Fruit fly (Drosophila melanogaster): Measurements from ENCODE around the gene Zw.

Gene Zw

DNA sequence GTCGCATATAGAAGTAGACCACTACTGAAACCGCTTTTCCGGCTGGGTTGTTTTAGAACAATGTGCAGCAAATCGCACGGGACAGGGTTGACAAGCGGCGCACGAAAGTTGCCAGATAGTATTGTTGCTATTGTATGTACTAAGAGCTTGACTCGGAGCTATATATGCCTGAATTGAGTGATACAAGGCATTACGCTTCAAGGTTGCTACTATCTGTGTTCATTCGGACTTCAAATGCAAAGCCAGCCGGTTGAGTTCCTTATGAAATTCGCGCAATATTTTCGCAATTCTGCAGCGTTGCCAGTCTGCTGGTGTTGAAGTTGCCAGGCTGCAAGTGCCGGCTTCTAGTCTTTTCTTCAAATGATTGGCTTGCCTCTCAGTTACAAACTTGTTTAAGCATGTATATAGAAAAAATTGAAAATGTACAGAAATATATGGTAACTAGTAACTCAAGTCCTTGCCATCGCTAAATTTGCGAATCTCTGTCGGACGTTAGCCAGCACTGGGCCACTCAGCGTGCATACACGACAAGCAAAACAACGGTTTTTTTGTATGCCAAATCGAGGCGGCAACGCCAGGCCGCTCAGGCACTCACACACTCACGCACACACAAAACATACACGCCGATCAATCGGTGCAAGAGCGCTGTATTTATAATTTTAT lies 15.2 kb upstream of the Zw start, which contains the start of the genes Ranbp21 and Elys (continued):
- TF ChIP-seq CG8632 (GFP tag; optimal IDR thresholded peaks at IDR 0.05) (no peak), Gug (GFP tag; IDR thresholded peaks at IDR 0.05) (0 out of 2 replicates have a peak, but pooled peaks have one; percentile 32), Hr4 (GFP tag; optimal IDR thresholded peaks at IDR 0.05) (no peak), Ets21C (GFP tag; optimal IDR thresholded peaks at IDR 0.05) (peak; percentile 56), CG15336 (GFP tag; IDR thresholded peaks at IDR 0.05) (no peak)

DNA sequence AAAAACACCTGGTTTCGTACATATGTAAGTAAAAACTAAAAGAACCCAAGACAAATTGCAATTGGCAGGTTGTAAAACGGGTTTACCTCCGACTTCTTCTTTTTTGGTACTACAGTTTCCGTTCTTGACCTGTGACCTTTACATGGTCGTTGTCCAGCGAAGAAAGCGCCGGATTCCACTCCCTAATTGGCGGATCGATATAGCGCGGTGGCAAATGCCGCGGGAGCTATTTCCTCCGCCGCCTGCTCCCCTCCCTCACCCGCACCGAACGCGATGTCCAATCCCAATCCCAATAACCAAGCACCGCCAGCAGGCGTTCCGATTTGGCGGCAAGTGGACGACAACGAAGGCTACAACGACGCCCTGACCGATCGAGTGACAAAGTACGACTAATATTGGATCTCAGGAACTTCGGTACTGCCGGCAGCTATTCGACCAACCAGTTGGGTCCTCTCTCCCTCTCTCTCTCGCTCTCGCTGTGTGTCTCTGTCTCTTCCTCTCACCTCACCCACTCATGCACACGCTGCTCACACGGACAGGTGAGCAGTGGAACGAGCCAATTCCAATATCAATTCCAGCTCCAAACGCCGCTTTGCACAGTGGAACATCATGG lies 4.4 kb upstream of the Zw start:
- TF ChIP-seq CG8119 (GFP tag; IDR thresholded peaks at IDR 0.05) (no peak), Lpt (GFP tag; optimal IDR thresholded peaks at IDR 0.05) (peak; percentile 20), CG6808 (GFP tag; optimal IDR thresholded peaks at IDR 0.05) (no peak), CG7368 (GFP tag; optimal IDR thresholded peaks at IDR 0.05) (peak; percentile 11), dsx (GFP tag; optimal IDR thresholded peaks at IDR 0.05; ENCODE audit: poor library complexity, severe bottlenecking) (peak; percentile 66), CG3032 (tag; optimal IDR thresholded peaks at IDR 0.05) (no peak), Sox102F (GFP tag; optimal IDR thresholded peaks at IDR 0.05) (no peak), CG6792 (GFP tag; optimal IDR thresholded peaks at IDR 0.05) (no peak), Met (GFP tag; optimal IDR thresholded peaks at IDR 0.05) (no peak), acj6 (GFP tag; optimal IDR thresholded peaks at IDR 0.05) (no peak), eg (GFP tag; IDR thresholded peaks at IDR 0.05) (peak; percentile 53; the same call in 1 of the 3 replicates), Smox (GFP tag; optimal IDR thresholded peaks at IDR 0.05) (no peak), CG6163 (GFP tag; IDR thresholded peaks at IDR 0.05) (peak; percentile 60; the same call in 1 of the 3 replicates), OdsH (GFP tag; optimal IDR thresholded peaks at IDR 0.05) (no peak), CG6854 (GFP tag; optimal IDR thresholded peaks at IDR 0.05) (peak; percentile 48), net (GFP tag; optimal IDR thresholded peaks at IDR 0.05) (no peak), CG15336 (GFP tag; IDR thresholded peaks at IDR 0.05) (peak; percentile 37; the same call in 1 of the 2 replicates), Sox15 (GFP tag; optimal IDR thresholded peaks at IDR 0.05) (no peak)

DNA sequence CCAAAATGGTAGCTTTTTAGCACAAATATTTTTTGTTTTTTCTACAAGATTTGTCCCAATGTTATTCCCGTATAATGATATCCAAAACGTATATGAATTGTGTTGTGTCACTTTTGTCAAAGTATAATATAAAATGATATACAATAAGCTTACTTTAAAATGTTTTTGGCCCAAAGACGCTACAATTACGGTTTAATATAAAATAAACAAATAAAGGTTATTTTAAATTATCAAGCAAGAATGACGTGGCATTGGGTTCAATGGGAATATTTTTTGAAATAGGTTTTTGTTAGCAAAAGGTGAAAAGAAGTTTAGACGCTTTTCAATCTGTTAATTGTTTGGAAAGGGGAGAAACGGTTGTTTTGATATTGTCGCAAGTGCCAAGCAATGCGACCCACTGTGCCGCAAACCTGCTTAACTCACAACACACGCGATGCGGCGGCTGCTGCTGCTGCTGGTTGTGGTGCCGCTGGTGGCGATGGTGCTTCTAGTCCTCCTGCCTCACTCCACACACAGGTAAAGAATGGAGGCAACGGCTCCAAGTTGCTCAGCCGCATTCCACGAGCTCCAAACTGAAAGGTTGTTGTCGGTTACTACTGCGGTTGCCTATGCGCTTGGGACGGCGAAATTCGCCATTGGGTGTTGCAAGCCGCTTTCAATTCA lies 3.7 kb upstream of the Zw start:
- TF ChIP-seq pdm3 (GFP tag; optimal IDR thresholded peaks at IDR 0.05) (peak; percentile 55), CG32006 (GFP tag; optimal IDR thresholded peaks at IDR 0.05) (peak; percentile 78), CG6792 (GFP tag; optimal IDR thresholded peaks at IDR 0.05) (peak; percentile 50), CG8119 (GFP tag; IDR thresholded peaks at IDR 0.05) (no peak), Eip78C (GFP tag) (peak; percentile 91), Gug (GFP tag; IDR thresholded peaks at IDR 0.05) (no peak), Hr39 (GFP tag; optimal IDR thresholded peaks at IDR 0.05) (peak; percentile 49), Lpt (GFP tag; optimal IDR thresholded peaks at IDR 0.05) (no peak), CG34406 (GFP tag; optimal IDR thresholded peaks at IDR 0.05) (peak; percentile 44), CG6808 (GFP tag; optimal IDR thresholded peaks at IDR 0.05) (peak; percentile 69), CG31627 (GFP tag; optimal IDR thresholded peaks at IDR 0.05) (peak; percentile 7), Ets21C (GFP tag; optimal IDR thresholded peaks at IDR 0.05) (no peak), acj6 (GFP tag; optimal IDR thresholded peaks at IDR 0.05) (no peak), salr (GFP tag; optimal IDR thresholded peaks at IDR 0.05) (peak in 1 of 2 experiments; percentile 16), topi (GFP tag; optimal IDR thresholded peaks at IDR 0.05) (peak; percentile 63), CG10631 (GFP tag; optimal IDR thresholded peaks at IDR 0.05) (peak; percentile 40), Blimp-1 (GFP tag; optimal IDR thresholded peaks at IDR 0.05) (peak; percentile 12), Smox (GFP tag; optimal IDR thresholded peaks at IDR 0.05) (peak; percentile 71), CG9139 (GFP tag; optimal IDR thresholded peaks at IDR 0.05) (peak; percentile 4), ss (GFP tag; optimal IDR thresholded peaks at IDR 0.05) (peak; percentile 56 to 57), Ets96B (tag; optimal IDR thresholded peaks at IDR 0.05) (peak; percentile 46), CG16779 (tag; optimal IDR thresholded peaks at IDR 0.05) (no peak), CG15336 (GFP tag; IDR thresholded peaks at IDR 0.05) (no peak), fd59A (GFP tag; optimal IDR thresholded peaks at IDR 0.05) (peak; percentile 55), net (GFP tag; optimal IDR thresholded peaks at IDR 0.05) (peak; percentile 63), CG1621 (tag; optimal IDR thresholded peaks at IDR 0.05) (no peak), Sox14 (GFP tag; optimal IDR thresholded peaks at IDR 0.05) (no peak), dac (GFP tag; optimal IDR thresholded peaks at IDR 0.05) (peak; percentile 29), CG8632 (GFP tag; optimal IDR thresholded peaks at IDR 0.05) (no peak), cyc (GFP tag; optimal IDR thresholded peaks at IDR 0.05) (peak; percentile 24), Eip93F (GFP tag; optimal IDR thresholded peaks at IDR 0.05) (no peak), Sox102F (GFP tag; optimal IDR thresholded peaks at IDR 0.05) (peak; percentile 45), svp (GFP tag) (peak; percentile 75)
